Fruit fly (Drosophila melanogaster): ENCODE measurements around the gene CG31674.

The CG31674 gene

dm6 chr2L:20864764-20865265 lies 33.8 kb downstream of the CG31674 start, which contains the start of gene CG9338 (continued):
- peak; percentile 61 for TF ChIP-seq Ssrp (tag; optimal IDR thresholded peaks at IDR 0.05)
- peak; percentile 91 for TF ChIP-seq CG31224 (GFP tag; IDR thresholded peaks at IDR 0.05)
- peak; percentile 85 for TF ChIP-seq dysf (GFP tag; IDR thresholded peaks at IDR 0.05)
- TF ChIP-seq chm (GFP tag; IDR thresholded peaks at IDR 0.05), result peak; percentile 67
- TF ChIP-seq CkIIα-i1 (GFP tag; IDR thresholded peaks at IDR 0.05), result no peak
- TF ChIP-seq CG3407 (GFP tag; optimal IDR thresholded peaks at IDR 0.05), result peak; percentile 59
- TF ChIP-seq D19B (GFP tag; optimal IDR thresholded peaks at IDR 0.05), result peak; percentile 98
- TF ChIP-seq E2f2 (GFP tag; IDR thresholded peaks at IDR 0.05), result peak; percentile 48; the same call in 1 of the 2 replicates
- TF ChIP-seq CG11696 (GFP tag; IDR thresholded peaks at IDR 0.05), result peak; percentile 82
- TF ChIP-seq slbo (GFP tag; IDR thresholded peaks at IDR 0.05), result peak; percentile 79
- peak; percentile 74; the same call in 1 of the 3 replicates for TF ChIP-seq CG3726 (GFP tag; IDR thresholded peaks at IDR 0.05)
- peak; percentile 95 for TF ChIP-seq CG6689 (GFP tag; IDR thresholded peaks at IDR 0.05)
- TF ChIP-seq CG1024 (GFP tag; IDR thresholded peaks at IDR 0.05), result no peak
- peak; percentile 92 for TF ChIP-seq Six4 (GFP tag; optimal IDR thresholded peaks at IDR 0.05)
- peak; percentile 62 for TF ChIP-seq CG18476 (GFP tag; optimal IDR thresholded peaks at IDR 0.05)
- peak; percentile 95 for TF ChIP-seq CG17359 (tag; optimal IDR thresholded peaks at IDR 0.05)
- peak; percentile 82 for TF ChIP-seq pho (GFP tag; optimal IDR thresholded peaks at IDR 0.05)
- peak; percentile 87 for TF ChIP-seq CG31365 (tag; optimal IDR thresholded peaks at IDR 0.05)
- peak; percentile 66; the same call in 1 of the 2 replicates for TF ChIP-seq seq (GFP tag; IDR thresholded peaks at IDR 0.05)
- TF ChIP-seq Jarid2 (GFP tag; optimal IDR thresholded peaks at IDR 0.05), result peak; percentile 83
- peak; percentile 97 for TF ChIP-seq CG31441 (GFP tag; IDR thresholded peaks at IDR 0.05)
- TF ChIP-seq Max (GFP tag; optimal IDR thresholded peaks at IDR 0.05), result peak; percentile 72
- TF ChIP-seq sc (optimal IDR thresholded peaks at IDR 0.05), result no peak
- peak; percentile 22 for TF ChIP-seq sc (GFP tag; optimal IDR thresholded peaks at IDR 0.05)
- TF ChIP-seq gro (GFP tag; optimal IDR thresholded peaks at IDR 0.05), result peak; percentile 86
- TF ChIP-seq Atf-2 (GFP tag; optimal IDR thresholded peaks at IDR 0.05), result peak; percentile 70
- no peak for TF ChIP-seq CG34224 (GFP tag; IDR thresholded peaks at IDR 0.05; ENCODE audit: partially characterized antibody)
- no peak for TF ChIP-seq CG4282 (GFP tag; optimal IDR thresholded peaks at IDR 0.05)
- peak; percentile 95 for TF ChIP-seq CG4424 (GFP tag; optimal IDR thresholded peaks at IDR 0.05)
- peak; percentile 89 for TF ChIP-seq CG14667 (GFP tag; IDR thresholded peaks at IDR 0.05)
- TF ChIP-seq dan (GFP tag; IDR thresholded peaks at IDR 0.05), result peak; percentile 47; the same call in 1 of the 2 replicates
- TF ChIP-seq CG7987 (GFP tag; optimal IDR thresholded peaks at IDR 0.05), result peak; percentile 84
- TF ChIP-seq her (GFP tag; optimal IDR thresholded peaks at IDR 0.05), result peak; percentile 80
- peak; percentile 71 for TF ChIP-seq CG4854 (GFP tag; optimal IDR thresholded peaks at IDR 0.05)
- TF ChIP-seq chif (GFP tag; optimal IDR thresholded peaks at IDR 0.05), result peak; percentile 66 to 83
- peak; percentile 77 for TF ChIP-seq CG10209 (GFP tag; optimal IDR thresholded peaks at IDR 0.05)

dm6 chr2L:20867381-20867780 lies 36.3 kb downstream of the CG31674 start, which contains the start of gene CG31675:
CG31675 (plus strand) TSS chr2L:20867755.
- TF ChIP-seq CG31224 (GFP tag; IDR thresholded peaks at IDR 0.05) (0 out of 2 replicates have a peak, but pooled peaks have one; percentile 6), her (GFP tag; optimal IDR thresholded peaks at IDR 0.05) (no peak), Taf1 (GFP tag; IDR thresholded peaks at IDR 0.05) (no peak), Rx (GFP tag; IDR thresholded peaks at IDR 0.05) (no peak), so (GFP tag; IDR thresholded peaks at IDR 0.05) (no peak), CG7963 (GFP tag; IDR thresholded peaks at IDR 0.05; ENCODE audit: partially characterized antibody) (0 out of 3 replicates have a peak, but pooled peaks have one; percentile 20), Med (GFP tag) (peak; percentile 39), CG10147 (GFP tag; optimal IDR thresholded peaks at IDR 0.05) (peak; percentile 16), Atf3 (GFP tag; optimal IDR thresholded peaks at IDR 0.05) (no peak), croc (GFP tag; conservative IDR thresholded peaks at IDR 0.05) (no peak), cg (GFP tag; optimal IDR thresholded peaks at IDR 0.05) (no peak), CG34224 (GFP tag; IDR thresholded peaks at IDR 0.05; ENCODE audit: partially characterized antibody) (0 out of 3 replicates have a peak, but pooled peaks have one; percentile 11), HmgZ (tag; optimal IDR thresholded peaks at IDR 0.05) (no peak), dmrt11E (tag; optimal IDR thresholded peaks at IDR 0.05) (no peak), Trl (optimal IDR thresholded peaks at IDR 0.05) (peak; percentile 8 to 41), Trl (GFP tag; optimal IDR thresholded peaks at IDR 0.05) (no peak), CG4707 (GFP tag; optimal IDR thresholded peaks at IDR 0.05) (no peak), CG13894 (tag; optimal IDR thresholded peaks at IDR 0.05) (peak; percentile 38), stc (GFP tag; IDR thresholded peaks at IDR 0.05) (no peak)

All from whole organism, embryonic.